Fruit fly (Drosophila melanogaster) whole organism: ENCODE measurements around the gene CG32299.

Experiments used
- CG8478 ChIP-seq: fragments of >200 bp; optimal IDR thresholded peaks from 2 replicates; lab custom pipeline; 2018; ENCODE audit warnings: inconsistent platforms
- Dll ChIP-seq: fragments of >200 bp; optimal IDR thresholded peaks from 2 replicates; lab custom pipeline; 2017
- EcR ChIP-seq, 2 experiments: fragments of >200 bp; optimal IDR thresholded peaks; 2 replicates each; lab custom pipeline; 2017; ENCODE audit warnings: missing biosample characterization in 2 of 2, missing genetic modification characterization in 2 of 2, missing genetic modification reagents in 2 of 2
- pan ChIP-seq: fragments of >200 bp; optimal IDR thresholded peaks from 2 replicates; lab custom pipeline; 2017
- psq ChIP-seq: fragments of >200 bp; optimal IDR thresholded peaks from 2 replicates; lab custom pipeline; 2017
- usp ChIP-seq: fragments of >200 bp; optimal IDR thresholded peaks from 2 replicates; lab custom pipeline; 2017; ENCODE audit warnings: missing biosample characterization, missing genetic modification characterization, mixed read lengths

Gene CG32299

DNA sequence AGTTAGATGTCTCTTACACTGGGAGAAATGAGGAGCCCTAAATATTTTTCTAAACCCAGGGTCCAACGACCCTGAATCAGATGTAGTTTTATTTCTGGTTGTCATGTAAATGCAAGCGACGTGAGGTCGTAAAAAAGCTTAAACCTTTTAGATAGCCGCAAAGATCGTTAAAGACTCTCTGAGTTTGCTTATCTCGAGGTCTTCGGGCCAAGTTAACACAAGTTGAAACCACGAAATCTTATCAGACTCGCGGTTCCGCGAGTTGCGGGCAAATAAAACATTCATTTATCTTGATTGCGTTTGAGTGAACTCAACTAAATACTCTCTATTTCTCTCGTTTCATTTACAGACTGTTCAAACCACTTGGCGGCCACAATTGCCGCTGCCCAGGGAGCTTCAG is 11.4 kb upstream of the CG32299 start:
- no peak for TF ChIP-seq Dll (lab: Kevin White, UChicago)
- no peak for TF ChIP-seq EcR (GFP tag; optimal IDR thresholded peaks at IDR 0.05; lab: Kevin White, UChicago)
- no peak for TF ChIP-seq psq
- no peak for TF ChIP-seq pan (lab: Kevin White, UChicago)

DNA sequence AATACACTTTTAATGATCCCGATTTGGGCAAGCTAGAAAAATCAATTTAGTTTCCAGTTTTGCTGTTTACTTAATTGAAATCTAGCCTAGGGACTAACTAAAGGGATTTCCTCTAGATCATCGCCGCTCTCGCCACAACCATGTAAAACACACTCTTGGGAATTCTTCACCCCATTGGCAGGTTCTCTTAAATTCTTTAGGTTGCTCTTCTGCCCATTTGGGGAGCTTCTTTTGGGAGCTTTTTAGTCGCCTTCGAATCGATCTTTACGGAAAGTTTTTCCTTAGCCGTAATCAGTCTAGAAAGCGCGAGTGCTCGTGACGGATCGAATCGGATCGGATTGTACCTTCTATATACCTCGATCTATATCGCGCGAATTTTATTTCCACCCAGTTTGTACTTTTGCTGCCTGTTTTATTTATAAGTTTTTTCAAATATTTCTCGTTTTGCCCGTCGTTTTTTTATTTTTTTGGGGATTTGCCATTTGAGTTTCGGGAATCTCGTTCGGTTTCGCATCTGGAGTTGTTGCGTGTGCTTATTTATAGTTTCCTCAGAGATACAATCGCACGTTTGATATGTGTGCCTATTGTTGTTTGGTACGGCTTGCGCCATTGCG is 9.5 kb upstream of the CG32299 start:
- TF ChIP-seq CG8478 (lab: Kevin White, UChicago) (no peak), usp (no peak), Dll (lab: Kevin White, UChicago) (no peak), psq (no peak), EcR (GFP tag; optimal IDR thresholded peaks at IDR 0.05; lab: Kevin White, UChicago) (no peak), pan (lab: Kevin White, UChicago) (no peak)

DNA sequence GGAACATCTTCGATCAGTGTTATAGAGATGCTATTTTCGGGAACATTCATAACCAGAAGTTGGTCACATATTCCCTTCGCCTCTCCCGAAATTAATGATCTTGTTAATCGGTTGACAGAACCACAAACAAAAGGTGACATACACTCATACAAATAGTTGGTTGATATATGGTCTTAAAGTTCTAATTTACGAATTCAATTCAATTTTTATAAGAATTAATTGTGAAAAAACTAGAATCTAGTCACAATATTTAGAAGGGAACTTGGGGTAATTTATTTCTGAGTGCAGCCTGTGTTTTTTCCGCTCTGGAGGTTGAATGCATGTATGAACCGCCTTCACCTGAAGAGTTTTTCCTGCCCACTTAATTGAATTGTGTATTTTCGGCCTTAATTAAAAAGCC is 9.0 kb upstream of the CG32299 start:
- TF ChIP-seq psq (no peak), usp (no peak), Dll (lab: Kevin White, UChicago) (no peak), pan (lab: Kevin White, UChicago) (no peak), CG8478 (lab: Kevin White, UChicago) (no peak), EcR (GFP tag; optimal IDR thresholded peaks at IDR 0.05; lab: Kevin White, UChicago) (no peak)

DNA sequence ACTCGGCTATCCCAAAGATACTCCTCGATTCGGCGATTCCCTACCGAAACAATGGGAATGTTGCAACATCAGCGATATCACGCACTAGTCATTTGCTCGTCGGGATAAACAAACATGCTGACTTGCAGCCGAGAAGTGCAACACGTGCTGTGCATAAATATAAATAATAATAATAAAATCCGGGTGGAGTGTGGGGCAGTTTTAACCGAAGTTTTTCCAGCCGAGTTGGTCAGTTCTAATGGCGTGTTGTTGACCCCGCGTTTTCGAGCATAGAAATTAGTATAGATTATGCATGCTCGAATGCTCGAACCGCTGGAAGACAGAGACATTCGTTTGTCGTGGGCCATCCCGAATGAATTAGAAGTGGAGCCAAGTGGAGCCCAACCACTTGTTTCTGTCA is 7.8 kb upstream of the CG32299 start:
- TF ChIP-seq CG8478 (lab: Kevin White, UChicago), result no peak
- TF ChIP-seq usp, result no peak
- no peak for TF ChIP-seq EcR (GFP tag; optimal IDR thresholded peaks at IDR 0.05; lab: Kevin White, UChicago)

DNA sequence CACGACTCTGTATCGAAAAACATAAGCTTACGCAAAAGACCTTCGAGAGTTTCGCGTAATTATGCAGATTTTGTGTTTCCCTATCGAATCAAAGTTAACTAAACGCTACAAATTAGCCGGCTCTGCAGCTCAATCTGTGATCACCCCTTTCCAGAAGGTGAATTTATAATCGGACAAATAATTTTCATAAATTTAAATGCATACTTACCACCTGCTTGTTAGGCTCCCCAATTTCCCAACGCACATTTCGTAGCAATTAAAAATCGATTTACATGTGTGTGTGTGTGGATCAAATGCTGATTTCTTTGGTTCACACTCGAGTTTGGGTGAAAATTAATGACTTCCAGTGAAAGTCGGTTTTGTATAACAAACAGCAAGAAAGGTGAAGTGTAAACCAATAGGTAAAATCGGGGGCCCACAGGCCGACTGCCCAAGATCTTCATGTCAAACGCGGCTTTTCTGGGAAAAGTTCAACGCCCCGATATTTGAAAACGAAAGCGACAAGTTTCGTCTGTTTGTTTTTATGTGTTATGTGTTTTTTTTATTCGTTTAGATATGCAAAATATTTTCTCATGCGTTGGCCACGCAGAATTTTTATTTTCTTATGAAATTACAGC is 6.9 kb upstream of the CG32299 start:
- TF ChIP-seq psq, result no peak
- TF ChIP-seq usp, result no peak
- TF ChIP-seq CG8478 (lab: Kevin White, UChicago), result no peak
- TF ChIP-seq Dll (lab: Kevin White, UChicago), result no peak
- no peak for TF ChIP-seq pan (lab: Kevin White, UChicago)
- TF ChIP-seq EcR (GFP tag; optimal IDR thresholded peaks at IDR 0.05; lab: Kevin White, UChicago), result no peak

DNA sequence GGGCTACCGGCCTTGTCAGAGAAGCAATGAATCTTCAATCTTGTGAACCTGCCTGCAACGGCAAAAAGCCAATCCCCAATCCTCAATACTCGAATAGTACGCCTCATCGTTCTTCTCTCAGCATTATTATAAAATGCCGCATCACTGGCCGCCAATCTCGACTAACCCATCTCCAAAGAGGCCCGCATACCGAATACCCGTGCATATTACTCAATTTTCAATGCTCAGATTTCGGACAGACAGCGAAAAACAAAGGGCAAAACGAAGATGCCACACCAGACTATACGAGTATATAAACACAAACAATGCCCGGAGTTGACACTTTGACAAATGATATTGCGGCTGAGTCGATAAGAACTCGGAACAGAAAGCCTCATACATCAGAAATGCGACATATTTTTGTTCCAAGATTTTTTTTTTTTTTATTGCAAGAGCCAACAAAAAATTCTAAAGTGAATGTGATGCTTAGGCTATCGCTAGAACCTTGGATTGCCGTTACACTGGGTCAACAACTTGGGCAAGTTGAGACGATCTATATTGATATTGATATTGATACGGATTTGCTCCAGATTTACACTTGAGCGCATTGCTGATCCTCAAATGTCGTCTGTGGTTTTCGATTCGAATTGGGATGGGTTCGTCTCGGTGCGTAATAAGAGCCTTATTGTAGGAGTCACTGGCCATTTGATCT is 2.1 kb upstream of the CG32299 start:
- TF ChIP-seq usp (no peak), CG8478 (lab: Kevin White, UChicago) (no peak)

DNA sequence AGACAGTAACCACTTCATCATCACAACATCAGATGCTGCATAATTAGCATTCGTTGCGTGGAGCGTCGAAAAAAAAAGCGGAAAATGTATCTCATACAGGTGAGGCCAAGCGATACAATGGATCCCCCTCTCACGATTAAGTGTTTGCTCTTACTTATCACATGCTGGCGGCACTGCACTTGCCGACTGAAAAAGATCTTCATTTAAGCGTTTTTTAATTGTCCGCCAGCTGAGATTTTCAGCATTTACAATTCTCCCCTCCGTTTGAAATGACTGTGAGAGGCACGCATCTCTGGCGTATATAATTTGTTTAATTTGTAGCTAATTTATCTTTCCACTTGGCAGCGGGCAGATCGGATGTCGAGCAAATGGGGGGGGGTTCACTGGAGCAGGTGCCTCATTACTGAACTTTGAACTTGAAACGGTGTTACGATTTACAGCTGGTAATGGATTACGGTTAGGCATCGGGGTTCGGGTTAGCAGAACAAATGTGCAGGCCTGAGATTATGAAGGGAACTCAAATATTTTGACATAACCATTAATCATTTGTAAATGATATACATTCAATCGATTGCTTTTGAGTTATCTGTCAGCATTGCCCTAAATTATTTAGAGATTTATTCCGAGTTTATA is 2.0 kb downstream of the CG32299 start, which contains the start of gene Mzt1:
Gene Mzt1, plus strand, starts transcription at position 583 of the 633 bp plus-strand sequence.
- TF ChIP-seq CG8478 (lab: Kevin White, UChicago) (no peak), psq (no peak), usp (no peak), pan (lab: Kevin White, UChicago) (no peak), EcR (GFP tag; optimal IDR thresholded peaks at IDR 0.05; lab: Kevin White, UChicago) (no peak), Dll (lab: Kevin White, UChicago) (no peak)

DNA sequence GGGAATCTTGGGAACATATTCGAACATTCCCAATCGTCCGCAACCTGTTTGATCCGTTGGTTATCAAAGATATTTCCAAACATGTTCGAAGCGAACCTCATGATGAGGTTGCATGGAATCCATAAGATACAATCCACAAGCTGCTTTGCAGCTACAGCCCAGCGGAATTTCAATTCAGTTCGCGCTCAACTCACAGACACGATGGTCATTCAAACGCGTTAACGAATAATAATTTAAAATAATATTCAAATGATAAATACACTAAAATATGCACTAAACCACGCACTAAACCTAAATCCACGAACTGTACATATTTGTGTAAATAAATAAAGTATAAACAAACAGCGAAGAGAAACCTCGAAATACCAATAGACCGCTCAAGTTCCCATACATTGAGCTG is 3.0 kb downstream of the CG32299 start:
- TF ChIP-seq psq, result no peak
- no peak for TF ChIP-seq Dll (lab: Kevin White, UChicago)
- no peak for TF ChIP-seq pan (lab: Kevin White, UChicago)
- no peak for TF ChIP-seq EcR (GFP tag; optimal IDR thresholded peaks at IDR 0.05; lab: Kevin White, UChicago)
- TF ChIP-seq usp, result no peak
- TF ChIP-seq CG8478 (lab: Kevin White, UChicago), result no peak

DNA sequence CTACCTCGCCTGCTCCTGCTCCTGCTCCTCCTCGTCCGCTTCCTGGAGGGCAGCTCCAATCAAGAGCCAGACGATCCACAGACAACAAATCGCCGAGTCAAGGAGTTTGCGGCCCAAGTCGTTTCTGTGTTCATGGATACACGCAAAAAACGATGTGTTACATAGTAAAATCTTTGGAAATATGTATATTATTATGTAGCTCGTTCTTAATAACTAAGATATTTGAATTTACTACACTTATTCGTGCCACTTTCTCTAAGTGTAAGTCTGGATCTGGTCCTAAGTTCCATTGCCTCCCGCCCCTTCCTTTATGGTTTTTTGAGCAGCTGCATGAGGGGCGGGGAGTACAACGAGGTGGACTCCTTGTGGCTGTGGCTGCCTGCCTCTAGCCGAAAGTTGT is 4.4 kb downstream of the CG32299 start:
- TF ChIP-seq pan (lab: Kevin White, UChicago) (no peak), psq (no peak), usp (no peak)

DNA sequence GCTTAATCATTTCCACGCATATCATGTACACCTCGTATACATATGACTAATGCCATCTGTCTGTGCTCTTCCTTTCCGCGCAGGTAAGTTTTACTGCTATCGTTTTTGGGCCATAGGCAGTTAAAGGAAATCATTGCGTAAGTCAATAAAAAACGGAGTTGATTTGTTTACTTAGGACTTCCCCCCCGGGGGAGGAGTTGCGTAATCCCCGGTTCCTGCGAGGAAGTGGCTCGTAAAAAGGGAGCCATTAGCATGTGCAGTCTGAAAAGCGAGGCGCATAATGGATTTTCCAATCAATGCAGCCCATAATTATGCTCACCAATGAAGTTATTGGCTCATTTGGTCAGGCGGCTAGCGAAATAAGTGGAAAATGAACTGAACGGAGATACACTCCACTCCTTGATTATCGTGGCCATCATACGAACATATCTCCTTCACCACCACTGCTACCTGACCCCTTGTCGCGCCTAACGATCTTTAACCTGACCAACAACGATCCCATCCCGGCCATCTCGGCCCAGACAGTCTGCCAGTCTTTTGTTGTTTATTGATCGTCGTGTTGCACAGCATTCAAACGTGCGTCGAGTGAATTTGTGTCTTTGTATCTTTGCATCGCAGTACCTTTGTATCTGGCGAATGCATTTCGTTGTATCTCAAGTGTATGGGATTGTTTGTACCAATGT is 5.3 kb downstream of the CG32299 start:
- TF ChIP-seq pan (lab: Kevin White, UChicago) (no peak), CG8478 (lab: Kevin White, UChicago) (no peak), usp (no peak), EcR (GFP tag; optimal IDR thresholded peaks at IDR 0.05; lab: Kevin White, UChicago) (no peak), Dll (lab: Kevin White, UChicago) (no peak), psq (no peak)

DNA sequence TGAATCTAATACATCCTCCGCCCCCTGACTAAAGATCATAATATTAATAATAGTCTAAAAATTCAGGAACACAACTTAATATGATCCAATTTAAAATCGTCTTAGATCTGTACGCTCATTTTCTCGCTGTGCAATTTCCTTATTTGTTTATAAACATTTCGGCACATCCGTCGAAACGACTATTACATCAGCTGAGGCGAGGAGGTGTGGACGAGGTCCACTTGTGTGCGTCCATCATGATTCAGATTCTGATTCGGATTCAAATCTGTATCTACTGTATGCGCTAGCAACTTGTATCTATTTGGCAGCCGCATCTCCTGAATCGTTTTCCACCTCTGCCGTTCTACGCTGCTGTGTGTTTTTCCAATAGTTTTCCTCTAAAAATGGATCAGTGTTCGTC is 11.3 kb downstream of the CG32299 start:
- TF ChIP-seq usp, result no peak
- TF ChIP-seq pan (lab: Kevin White, UChicago), result no peak
- no peak for TF ChIP-seq psq
- no peak for TF ChIP-seq CG8478 (lab: Kevin White, UChicago)
- TF ChIP-seq EcR (GFP tag; optimal IDR thresholded peaks at IDR 0.05; lab: Kevin White, UChicago), result no peak

DNA sequence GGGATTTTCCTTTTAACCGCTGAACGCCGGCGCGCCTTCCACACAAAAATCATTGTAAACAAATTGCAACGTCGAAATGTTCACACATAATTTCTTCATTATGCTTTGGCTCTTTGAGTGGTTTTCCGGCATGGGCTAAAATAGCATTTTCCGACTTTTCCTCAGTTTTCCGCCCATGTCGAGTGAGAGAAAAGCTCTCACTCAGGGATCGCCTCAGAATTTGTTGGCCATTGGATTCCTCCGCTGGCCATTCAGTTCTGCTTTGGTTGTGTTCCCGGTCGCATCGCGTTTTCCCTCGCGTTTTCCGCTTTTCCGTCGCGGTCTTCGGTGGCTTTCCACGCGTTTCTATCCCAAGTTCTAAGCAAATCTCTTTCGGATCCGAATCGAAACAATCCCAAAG is 12.2 kb downstream of the CG32299 start:
- no peak for TF ChIP-seq CG8478 (lab: Kevin White, UChicago)
- no peak for TF ChIP-seq EcR (GFP tag; optimal IDR thresholded peaks at IDR 0.05; lab: Kevin White, UChicago)
- TF ChIP-seq psq, result no peak
- TF ChIP-seq pan (lab: Kevin White, UChicago), result no peak
- no peak for TF ChIP-seq Dll (lab: Kevin White, UChicago)
- no peak for TF ChIP-seq usp
